Fruit fly (Drosophila melanogaster): Measurements from ENCODE around the gene CG2865.

DNA sequence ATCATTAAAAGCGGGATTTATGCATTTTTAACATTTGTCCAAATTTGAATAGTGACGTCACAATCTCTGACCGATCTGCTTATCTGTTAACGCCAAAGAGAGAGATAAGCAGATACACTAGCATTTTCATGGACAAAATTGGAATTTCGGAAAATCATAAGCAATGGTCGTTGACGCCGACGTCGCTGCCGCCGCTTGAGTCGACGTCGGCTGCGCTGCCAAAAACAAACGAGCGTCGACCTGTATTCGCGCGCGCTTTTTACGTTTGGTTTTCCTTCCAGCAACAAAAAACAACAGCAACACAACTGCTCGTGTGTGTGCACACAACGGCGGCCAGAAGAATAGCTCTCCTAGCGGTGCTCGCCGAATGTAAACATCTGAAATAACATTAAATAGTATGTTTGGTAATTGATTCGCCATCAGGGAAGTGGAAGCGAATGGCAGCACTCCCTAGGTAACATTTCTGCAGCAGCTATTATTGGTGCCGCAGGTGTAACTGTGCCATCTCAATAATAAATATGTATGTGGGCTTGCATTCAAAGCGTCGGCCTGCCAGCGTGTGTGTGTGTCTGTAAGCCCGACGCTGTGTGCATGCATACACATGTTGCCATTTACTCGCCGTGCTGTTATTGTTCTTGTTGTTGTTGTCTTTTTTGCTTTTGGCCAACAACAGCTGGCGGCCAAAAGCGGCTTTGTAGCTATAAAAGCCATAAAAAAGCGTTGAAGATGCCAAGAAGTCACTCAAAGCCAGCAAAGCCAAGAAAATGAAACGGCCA, 7.3 kb upstream of the CG2865 start:
- TF ChIP-seq Clk (GFP tag; optimal IDR thresholded peaks at IDR 0.05): peak; percentile 76
- peak; percentile 63 for TF ChIP-seq ovo (GFP tag; optimal IDR thresholded peaks at IDR 0.05)
- TF ChIP-seq kay (GFP tag; ENCODE audit: borderline replicate concordance): no peak
- peak; percentile 97 for TF ChIP-seq CG7101 (tag; optimal IDR thresholded peaks at IDR 0.05)
- peak; percentile 67 for TF ChIP-seq cic (GFP tag; optimal IDR thresholded peaks at IDR 0.05)
- peak; percentile 74 for TF ChIP-seq CG1620 (GFP tag; optimal IDR thresholded peaks at IDR 0.05)
